Worm (Caenorhabditis elegans): ENCODE measurements around the gene F18A12.7.

The F18A12.7 gene

ce11 chrII:3447906-3448305, 33.6 kb upstream of the F18A12.7 start, which contains the start of gene C16C8.21:
Gene C16C8.21 (plus strand): TSS chrII:3448206.
- TF ChIP-seq nhr-90 (tag; optimal IDR thresholded peaks at IDR 0.05; ENCODE audit: poor library complexity) (no peak), nhr-11 (tag; optimal IDR thresholded peaks at IDR 0.05) (no peak), ztf-4 (tag; optimal IDR thresholded peaks at IDR 0.05) (no peak), aly-2 (tag; optimal IDR thresholded peaks at IDR 0.05) (no peak), lin-13 (GFP tag; optimal IDR thresholded peaks at IDR 0.05) (no peak), grh-1 (GFP tag; IDR thresholded peaks at IDR 0.05) (no peak), unc-130 (tag; optimal IDR thresholded peaks at IDR 0.05) (no peak), nhr-77 (tag; optimal IDR thresholded peaks at IDR 0.05) (no peak), efl-3 (GFP tag; optimal IDR thresholded peaks at IDR 0.05) (no peak), tlp-1 (tag; optimal IDR thresholded peaks at IDR 0.05) (no peak), nhr-12 (tag; optimal IDR thresholded peaks at IDR 0.05) (no peak), egl-13 (tag; optimal IDR thresholded peaks at IDR 0.05) (no peak), sptf-1 (tag; optimal IDR thresholded peaks at IDR 0.05) (no peak), lin-15B (tag; optimal IDR thresholded peaks at IDR 0.05) (no peak), hpl-2 (GFP tag; optimal IDR thresholded peaks at IDR 0.05) (no peak), snpc-4 (tag; optimal IDR thresholded peaks at IDR 0.05) (no peak), lin-14 (GFP tag; optimal IDR thresholded peaks at IDR 0.05) (no peak), isw-1 (GFP tag; IDR thresholded peaks at IDR 0.05) (no peak), ceh-90 (tag; optimal IDR thresholded peaks at IDR 0.05) (no peak)

- no peak for TF ChIP-seq egl-27 (tag; optimal IDR thresholded peaks at IDR 0.05)
- no peak for TF ChIP-seq swsn-7 (tag; optimal IDR thresholded peaks at IDR 0.05)
- TF ChIP-seq snpc-4 (tag; optimal IDR thresholded peaks at IDR 0.05), result no peak
- no peak for TF ChIP-seq C34B4.2 (tag; optimal IDR thresholded peaks at IDR 0.05)
- no peak for TF ChIP-seq lin-13 (GFP tag; optimal IDR thresholded peaks at IDR 0.05)
- no peak for TF ChIP-seq ceh-82 (tag; optimal IDR thresholded peaks at IDR 0.05)
- no peak for TF ChIP-seq aly-2 (tag; optimal IDR thresholded peaks at IDR 0.05)
- TF ChIP-seq dsc-1 (tag; optimal IDR thresholded peaks at IDR 0.05), result no peak
- no peak for TF ChIP-seq lin-39 (tag; optimal IDR thresholded peaks at IDR 0.05)
- no peak for TF ChIP-seq sox-4 (tag; optimal IDR thresholded peaks at IDR 0.05)
- no peak for TF ChIP-seq nhr-76 (tag; optimal IDR thresholded peaks at IDR 0.05)
- no peak for TF ChIP-seq pqm-1 (tag; optimal IDR thresholded peaks at IDR 0.05)
- TF ChIP-seq ceh-88 (GFP tag; IDR thresholded peaks at IDR 0.05), result no peak
Observed at ce11 chrII:3446647-3447046, 32.4 kb upstream of the F18A12.7 start, which contains the start of the genes C16C8.20 and gldi-6. Gene C16C8.20 (plus strand): TSS chrII:3446947. Gene gldi-6 (plus strand): TSS chrII:3446947.

DNA sequence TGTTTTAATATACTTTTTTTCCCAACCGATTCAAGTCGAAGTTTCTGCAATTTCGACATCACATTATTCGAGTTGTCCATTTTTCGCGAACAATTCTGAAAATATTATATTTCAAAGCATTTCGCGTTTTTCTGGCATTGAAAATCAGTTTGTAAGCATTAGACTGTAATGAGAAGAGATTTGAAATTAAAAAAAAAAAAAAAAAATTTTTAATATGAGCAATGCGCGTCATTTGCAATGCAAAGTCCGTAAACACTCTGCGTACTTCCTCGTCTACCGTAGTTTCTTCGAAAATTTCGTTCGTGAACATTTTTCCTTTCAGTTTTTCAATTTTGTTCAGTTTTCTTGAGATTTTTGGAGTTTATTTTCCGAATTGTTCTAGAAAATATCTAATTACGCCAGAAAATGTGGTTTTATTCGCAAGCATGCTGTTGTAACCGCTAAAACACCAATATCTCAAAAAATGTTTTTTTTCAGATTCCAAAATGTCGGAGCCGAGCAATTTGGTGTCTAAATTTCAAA, 31.1 kb upstream of the F18A12.7 start, which contains the start of the genes C16C8.5 and C16C8.16:
Gene C16C8.5 (minus strand): TSS at position 101 of the 522 bp plus-strand sequence.
Gene C16C8.16 (plus strand): TSS at position 472 of the 522 bp plus-strand sequence.
- TF ChIP-seq dsc-1 (tag; optimal IDR thresholded peaks at IDR 0.05), result no peak
- no peak for TF ChIP-seq lin-35 (GFP tag; optimal IDR thresholded peaks at IDR 0.05)
- TF ChIP-seq nhr-47 (tag; optimal IDR thresholded peaks at IDR 0.05), result no peak
- no peak for TF ChIP-seq rnt-1 (tag; optimal IDR thresholded peaks at IDR 0.05)
- no peak for TF ChIP-seq pqm-1 (tag; optimal IDR thresholded peaks at IDR 0.05)
- TF ChIP-seq lir-3 (tag; optimal IDR thresholded peaks at IDR 0.05; ENCODE audit: poor library complexity), result no peak
- no peak for TF ChIP-seq nhr-11 (tag; optimal IDR thresholded peaks at IDR 0.05)
- no peak for TF ChIP-seq efl-1 (optimal IDR thresholded peaks at IDR 0.05)
- TF ChIP-seq efl-1 (GFP tag; optimal IDR thresholded peaks at IDR 0.05 in 1 of 2), result no peak

ce11 chrII:3444280-3444679, 30.0 kb upstream of the F18A12.7 start, which contains the start of gene C16C8.4:
Gene C16C8.4 (minus strand): TSS chrII:3444380.
- TF ChIP-seq xbp-1 (tag; optimal IDR thresholded peaks at IDR 0.05) (no peak), mdl-1 (tag; optimal IDR thresholded peaks at IDR 0.05) (no peak), dsc-1 (tag; optimal IDR thresholded peaks at IDR 0.05) (no peak), lin-13 (GFP tag; optimal IDR thresholded peaks at IDR 0.05) (no peak), pqm-1 (tag; optimal IDR thresholded peaks at IDR 0.05) (no peak)
